Worm (Caenorhabditis elegans) whole organism, L4 larva: ENCODE measurements around the gene C02B8.12.

Experiments used
- D1046.2 ChIP-seq: fragments of 200-800 bp; sonication (Bioruptor generic); IDR thresholded peaks from 2 replicates; pipeline ENCODE4 v1.3.6; 2022; ENCODE audit warnings: missing genetic modification characterization, missing compliant biosample characterization
- F44E2.7 ChIP-seq: fragments of 200-800 bp; sonication (Bioruptor generic); IDR thresholded peaks from 2 replicates; pipeline ENCODE4 v2.1.2; 2022; ENCODE audit warnings: missing genetic modification characterization, missing compliant biosample characterization
- F49E8.2 ChIP-seq: sonication (generic microtip); optimal IDR thresholded peaks from 2 replicates; lab custom pipeline; 2016; ENCODE audit warnings: missing compliant biosample characterization, mild to moderate bottlenecking, missing genetic modification characterization, borderline replicate concordance
- R02D3.7 ChIP-seq: fragments of 150-350 bp; sonication (generic microtip); optimal IDR thresholded peaks from 3 replicates; lab custom pipeline; 2014; ENCODE audit warnings: missing biosample characterization, missing genetic modification characterization
- T26A8.4 ChIP-seq: fragments of 200-800 bp; sonication (Bioruptor generic); IDR thresholded peaks from 2 replicates; pipeline ENCODE4 v1.3.6; 2022; ENCODE audit warnings: missing genetic modification characterization, missing compliant biosample characterization
- Y105C5A.15 ChIP-seq: fragments of 200-800 bp; sonication (Bioruptor generic); IDR thresholded peaks from 2 replicates; pipeline ENCODE4 v1.3.6; 2022; ENCODE audit warnings: missing genetic modification characterization, missing compliant biosample characterization
- Y48G9A.11 ChIP-seq: fragments of 200-800 bp; sonication (Bioruptor generic); IDR thresholded peaks from 2 replicates; pipeline ENCODE4 v1.3.6; 2022; ENCODE audit warnings: missing genetic modification reagents, missing genetic modification characterization, missing compliant biosample characterization
- Y5F2A.4 ChIP-seq: fragments of 200-800 bp; sonication (Bioruptor generic); optimal IDR thresholded peaks from 2 replicates; lab custom pipeline; 2018; ENCODE audit warnings: mild to moderate bottlenecking, missing genetic modification characterization, missing compliant biosample characterization
- ZK337.2 ChIP-seq: fragments of 200-800 bp; sonication (Bioruptor generic); IDR thresholded peaks from 2 replicates; pipeline ENCODE4 v1.3.6; 2022; ENCODE audit warnings: missing genetic modification reagents, missing genetic modification characterization, missing compliant biosample characterization
- aha-1 ChIP-seq: fragments of 150-350 bp; peaks from one replicate; lab custom pipeline; 2014; ENCODE audit warnings: missing biosample characterization, missing genetic modification characterization
- attf-4 ChIP-seq: sonication (generic microtip); optimal IDR thresholded peaks from 3 replicates; lab custom pipeline; 2017; ENCODE audit warnings: missing biosample characterization, missing genetic modification characterization
- ceh-20 ChIP-seq: fragments of 200-800 bp; sonication (Bioruptor generic); IDR thresholded peaks from 2 replicates; pipeline ENCODE4 v1.3.6; 2022; ENCODE audit warnings: missing genetic modification reagents, missing genetic modification characterization, missing compliant biosample characterization
- ceh-28 ChIP-seq: fragments of 150-350 bp; optimal IDR thresholded peaks from 2 replicates; lab custom pipeline; 2014; ENCODE audit warnings: missing biosample characterization, missing genetic modification reagents, missing genetic modification characterization
- ceh-44 ChIP-seq: fragments of 200-800 bp; sonication (Bioruptor generic); IDR thresholded peaks from 2 replicates; pipeline ENCODE4 v1.3.6; 2022; ENCODE audit warnings: missing genetic modification reagents, missing genetic modification characterization, missing compliant biosample characterization
- ceh-62 ChIP-seq: sonication (generic microtip); optimal IDR thresholded peaks from 2 replicates; lab custom pipeline; 2017; ENCODE audit warnings: missing biosample characterization, missing genetic modification characterization
- ceh-82 ChIP-seq: sonication (generic microtip); optimal IDR thresholded peaks from 2 replicates; lab custom pipeline; 2017; ENCODE audit warnings: missing biosample characterization, missing genetic modification characterization
- daf-12 ChIP-seq: fragments of 150-350 bp; optimal IDR thresholded peaks from 2 replicates; lab custom pipeline; 2014; ENCODE audit warnings: missing biosample characterization, missing genetic modification reagents, missing genetic modification characterization
- dmd-6 ChIP-seq: fragments of 200-800 bp; sonication (Bioruptor generic); IDR thresholded peaks from 2 replicates; pipeline ENCODE4 v1.3.6; 2022; ENCODE audit warnings: missing genetic modification reagents, missing genetic modification characterization, missing compliant biosample characterization
- dmd-9 ChIP-seq: fragments of 200-800 bp; sonication (Bioruptor generic); IDR thresholded peaks from 2 replicates; pipeline ENCODE4 v1.3.6; 2022; ENCODE audit warnings: missing genetic modification reagents, missing genetic modification characterization, missing compliant biosample characterization
- gei-8 ChIP-seq: fragments of 200-800 bp; sonication (Bioruptor generic); optimal IDR thresholded peaks from 2 replicates; lab custom pipeline; 2018; ENCODE audit warnings: mild to moderate bottlenecking, missing genetic modification characterization, missing compliant biosample characterization
- hlh-30 ChIP-seq: sonication (generic microtip); optimal IDR thresholded peaks from 2 replicates; lab custom pipeline; 2017; ENCODE audit warnings: antibody characterized with exemption, mild to moderate bottlenecking, missing genetic modification characterization, missing compliant biosample characterization; ENCODE audit not compliant: insufficient read depth
- hmg-1.1 ChIP-seq: fragments of 200-800 bp; sonication (Bioruptor generic); IDR thresholded peaks from 2 replicates; pipeline ENCODE4 v1.3.6; 2022; ENCODE audit warnings: missing genetic modification reagents, missing genetic modification characterization, missing compliant biosample characterization
- lin-1 ChIP-seq: fragments of 200-800 bp; sonication (Bioruptor generic); IDR thresholded peaks from 2 replicates; pipeline ENCODE4 v1.3.6; 2022; ENCODE audit warnings: missing genetic modification reagents, missing genetic modification characterization, missing compliant biosample characterization
- lin-13 ChIP-seq: fragments of 150-350 bp; optimal IDR thresholded peaks from 2 replicates; lab custom pipeline; 2014; ENCODE audit warnings: missing biosample characterization, missing genetic modification reagents, missing genetic modification characterization
- lin-15B ChIP-seq: fragments of 150-350 bp; sonication (generic microtip); optimal IDR thresholded peaks from 3 replicates; lab custom pipeline; 2014; ENCODE audit warnings: missing biosample characterization, missing genetic modification characterization
- lin-29 ChIP-seq: fragments of 200-800 bp; sonication (Bioruptor generic); IDR thresholded peaks from 2 replicates; pipeline ENCODE4 v1.3.6; 2022; ENCODE audit warnings: missing genetic modification reagents, missing genetic modification characterization, missing compliant biosample characterization
- lir-3 ChIP-seq: sonication (generic microtip); optimal IDR thresholded peaks from 2 replicates; lab custom pipeline; 2016; ENCODE audit warnings: mild to moderate bottlenecking, missing genetic modification characterization, missing compliant biosample characterization
- lsy-2 ChIP-seq, 2 experiments: fragments of 150-350 bp in 1 of 2; sonication (generic microtip) in 1 of 2; optimal IDR thresholded peaks; 2 replicates each; lab custom pipeline; 2014 to 2017; ENCODE audit warnings: missing biosample characterization in 2 of 2, missing genetic modification characterization in 2 of 2
- madf-5 ChIP-seq, 2 experiments: fragments of 200-800 bp; sonication (Bioruptor generic); IDR thresholded peaks; 2 replicates each; pipeline ENCODE4 v1.3.6; 2022; ENCODE audit warnings: missing compliant biosample characterization in 2 of 2, missing genetic modification characterization in 2 of 2
- mdl-1 ChIP-seq, 2 experiments: fragments of 150-350 bp in 1 of 2; sonication (generic microtip) in 1 of 2; optimal IDR thresholded peaks; 2 replicates each; lab custom pipeline; 2014 to 2017; ENCODE audit warnings: missing biosample characterization in 2 of 2, missing genetic modification characterization in 2 of 2
- mdt-29 ChIP-seq: fragments of 200-800 bp; sonication (Bioruptor generic); IDR thresholded peaks from 2 replicates; pipeline ENCODE4 v1.3.6; 2022; ENCODE audit warnings: missing genetic modification reagents, missing genetic modification characterization, missing compliant biosample characterization
- mep-1 ChIP-seq: fragments of 150-350 bp; sonication (generic microtip); optimal IDR thresholded peaks from 3 replicates; lab custom pipeline; 2014; ENCODE audit warnings: missing biosample characterization, missing genetic modification characterization
- mxl-3 ChIP-seq: fragments of 200-800 bp; sonication (Bioruptor generic); optimal IDR thresholded peaks from 2 replicates; lab custom pipeline; 2018; ENCODE audit warnings: mild to moderate bottlenecking, missing genetic modification characterization, missing compliant biosample characterization
- nhr-102 ChIP-seq: sonication (generic microtip); optimal IDR thresholded peaks from 2 replicates; lab custom pipeline; 2016; ENCODE audit warnings: mild to moderate bottlenecking, missing genetic modification characterization, moderate library complexity, missing compliant biosample characterization
- nhr-11 ChIP-seq: fragments of 150-350 bp; optimal IDR thresholded peaks from 2 replicates; lab custom pipeline; 2014; ENCODE audit warnings: missing biosample characterization, missing genetic modification characterization
- nhr-237 ChIP-seq: sonication (generic microtip); optimal IDR thresholded peaks from 2 replicates; lab custom pipeline; 2017; ENCODE audit warnings: missing biosample characterization, missing genetic modification characterization
- nhr-28 ChIP-seq: fragments of 150-350 bp; optimal IDR thresholded peaks from 2 replicates; lab custom pipeline; 2014; ENCODE audit warnings: missing biosample characterization, missing genetic modification characterization
- nhr-41 ChIP-seq: fragments of 200-800 bp; sonication (Bioruptor generic); IDR thresholded peaks from 2 replicates; pipeline ENCODE4 v1.3.6; 2022; ENCODE audit warnings: missing genetic modification reagents, missing genetic modification characterization, missing compliant biosample characterization
- nhr-48 ChIP-seq: sonication (generic microtip); optimal IDR thresholded peaks from 2 replicates; lab custom pipeline; 2016; ENCODE audit warnings: mild to moderate bottlenecking, missing genetic modification characterization, missing compliant biosample characterization
- nhr-6 ChIP-seq: fragments of 150-350 bp; optimal IDR thresholded peaks from 2 replicates; lab custom pipeline; 2014; ENCODE audit warnings: missing biosample characterization, missing genetic modification characterization
- nhr-76 ChIP-seq: fragments of 150-350 bp; optimal IDR thresholded peaks from 2 replicates; lab custom pipeline; 2014; ENCODE audit warnings: missing biosample characterization, missing genetic modification characterization
- nhr-77 ChIP-seq: fragments of 150-350 bp; optimal IDR thresholded peaks from 2 replicates; lab custom pipeline; 2014; ENCODE audit warnings: missing biosample characterization, missing genetic modification characterization
- pha-4 ChIP-seq, 2 experiments: fragments of 150-350 bp in 1 of 2; fragments of 200-800 bp in 1 of 2; sonication (Bioruptor generic) in 1 of 2; IDR thresholded peaks in 1 of 2; optimal IDR thresholded peaks in 1 of 2; 2 replicates each; pipeline versions ENCODE4 v1.3.6 to Lab custom; 2014 to 2022; ENCODE audit warnings: missing genetic modification characterization in 2 of 2, missing genetic modification reagents in 2 of 2, missing biosample characterization in 1 of 2, missing compliant biosample characterization in 1 of 2
- rbr-2 ChIP-seq: sonication (generic microtip); optimal IDR thresholded peaks from 2 replicates; lab custom pipeline; 2016; ENCODE audit warnings: missing genotype, missing genetic modification characterization, missing compliant biosample characterization
- sdz-12 ChIP-seq: fragments of 200-800 bp; sonication (Bioruptor generic); optimal IDR thresholded peaks from 2 replicates; lab custom pipeline; 2018; ENCODE audit warnings: mild to moderate bottlenecking, missing genetic modification characterization, missing compliant biosample characterization
- snpc-4 ChIP-seq: fragments of 150-350 bp; optimal IDR thresholded peaks from 2 replicates; lab custom pipeline; 2014; ENCODE audit warnings: missing biosample characterization, missing genetic modification characterization
- spr-1 ChIP-seq: sonication (generic microtip); optimal IDR thresholded peaks from 2 replicates; lab custom pipeline; 2016; ENCODE audit warnings: mild to moderate bottlenecking, missing genetic modification characterization, missing compliant biosample characterization
- vab-7 ChIP-seq: fragments of 200-800 bp; sonication (Bioruptor generic); IDR thresholded peaks from 2 replicates; pipeline ENCODE4 v1.3.6; 2022; ENCODE audit warnings: missing genetic modification reagents, missing genetic modification characterization, missing compliant biosample characterization
- zag-1 ChIP-seq: fragments of 150-350 bp; optimal IDR thresholded peaks from 2 replicates; lab custom pipeline; 2014; ENCODE audit warnings: missing biosample characterization, missing genetic modification characterization
- zfp-2 ChIP-seq: sonication (generic microtip); optimal IDR thresholded peaks from 2 replicates; lab custom pipeline; 2016; ENCODE audit warnings: mild to moderate bottlenecking, missing genetic modification characterization, missing compliant biosample characterization
- zip-2 ChIP-seq: fragments of 150-350 bp; optimal IDR thresholded peaks from 2 replicates; lab custom pipeline; 2014; ENCODE audit warnings: missing biosample characterization, missing genetic modification characterization
- ztf-11 ChIP-seq: fragments of 150-350 bp; optimal IDR thresholded peaks from 2 replicates; lab custom pipeline; 2014; ENCODE audit warnings: missing biosample characterization, missing genetic modification characterization
- ztf-7 ChIP-seq: fragments of 150-350 bp; optimal IDR thresholded peaks from 2 replicates; lab custom pipeline; 2014; ENCODE audit warnings: missing biosample characterization, missing genetic modification characterization

C02B8.12 gene

ce11 chrX:8089916-8090315 lies 33.3 kb downstream of the C02B8.12 start (continued):
- peak; percentile 32 for TF ChIP-seq gei-8 (GFP tag; lab: Kevin White, UChicago)
- TF ChIP-seq snpc-4 (tag; lab: Kevin White, UChicago): no peak
- TF ChIP-seq attf-4 (tag; lab: Kevin White, UChicago): no peak
- no peak for TF ChIP-seq R02D3.7
- peak; percentile 56; the same call in 1 of the 2 replicates for TF ChIP-seq mdt-29 (GFP tag; lab: Robert Waterston, UW)
- TF ChIP-seq ceh-62 (tag; lab: Kevin White, UChicago): no peak
- TF ChIP-seq mxl-3 (GFP tag; lab: Kevin White, UChicago): peak; percentile 45
- no peak for TF ChIP-seq nhr-6 (tag; lab: Kevin White, UChicago)
- no peak for TF ChIP-seq lsy-2 (tag; optimal IDR thresholded peaks at IDR 0.05; lab: Kevin White, UChicago)
- TF ChIP-seq ceh-44 (GFP tag; lab: Robert Waterston, UW): no peak
- TF ChIP-seq zip-2 (tag; lab: Kevin White, UChicago): no peak
- peak; percentile 4 for TF ChIP-seq mep-1 (tag; lab: Kevin White, UChicago)
- TF ChIP-seq hmg-1.1 (GFP tag; lab: Robert Waterston, UW): no peak
- TF ChIP-seq nhr-76: no peak
- no peak for TF ChIP-seq nhr-77 (tag; lab: Kevin White, UChicago)
- TF ChIP-seq lin-15B (tag; lab: Kevin White, UChicago): no peak
- TF ChIP-seq lir-3 (tag; lab: Kevin White, UChicago): no peak
- no peak for TF ChIP-seq dmd-9
- no peak for TF ChIP-seq aha-1 (tag; lab: Kevin White, UChicago)
- no peak for TF ChIP-seq nhr-237 (tag; lab: Kevin White, UChicago)
- no peak for TF ChIP-seq Y48G9A.11 (GFP tag; lab: Robert Waterston, UW)
- TF ChIP-seq Y5F2A.4 (GFP tag; lab: Kevin White, UChicago): no peak
- TF ChIP-seq hlh-30 (tag; lab: Kevin White, UChicago): peak; percentile 78
- no peak for TF ChIP-seq lin-1 (GFP tag; lab: Robert Waterston, UW)
- TF ChIP-seq nhr-102 (tag; lab: Kevin White, UChicago): no peak
- peak; percentile 43 for TF ChIP-seq nhr-48 (tag; lab: Kevin White, UChicago)
- TF ChIP-seq vab-7 (GFP tag; lab: Robert Waterston, UW): no peak
- TF ChIP-seq pha-4 (GFP tag; IDR thresholded peaks at IDR 0.05; lab: Robert Waterston, UW): no peak
- no peak for TF ChIP-seq pha-4 (tag; optimal IDR thresholded peaks at IDR 0.05; lab: Kevin White, UChicago)
- TF ChIP-seq zfp-2 (tag; lab: Kevin White, UChicago): no peak
- TF ChIP-seq mdl-1 (tag; optimal IDR thresholded peaks at IDR 0.05; lab: Kevin White, UChicago): peak in 1 of 2 experiments; percentile 47
- TF ChIP-seq D1046.2: no peak
- TF ChIP-seq dmd-6: peak; percentile 9; the same call in 1 of the 2 replicates
- no peak for TF ChIP-seq nhr-41 (GFP tag; lab: Robert Waterston, UW)
- no peak for TF ChIP-seq lin-29 (GFP tag; lab: Robert Waterston, UW)
- TF ChIP-seq ztf-7 (tag; lab: Kevin White, UChicago): no peak
- no peak for TF ChIP-seq daf-12 (tag; lab: Kevin White, UChicago)
- TF ChIP-seq nhr-28: peak; percentile 81
- TF ChIP-seq spr-1: no peak
- TF ChIP-seq madf-5 (GFP tag; IDR thresholded peaks at IDR 0.05; lab: Robert Waterston, UW): no peak
- no peak for TF ChIP-seq F44E2.7
- no peak for TF ChIP-seq rbr-2 (tag; lab: Kevin White, UChicago)
- no peak for TF ChIP-seq F49E8.2 (tag; lab: Kevin White, UChicago)
- TF ChIP-seq T26A8.4 (GFP tag; lab: Robert Waterston, UW): no peak
- TF ChIP-seq sdz-12 (GFP tag; lab: Kevin White, UChicago): no peak
- no peak for TF ChIP-seq ceh-28
- TF ChIP-seq ceh-82 (tag; lab: Kevin White, UChicago): no peak
- TF ChIP-seq zag-1 (tag; lab: Kevin White, UChicago): no peak
- TF ChIP-seq nhr-11 (tag; lab: Kevin White, UChicago): peak; percentile 59
- TF ChIP-seq lin-13 (GFP tag; lab: Kevin White, UChicago): no peak
- no peak for TF ChIP-seq ZK337.2 (GFP tag; lab: Robert Waterston, UW)
- TF ChIP-seq Y105C5A.15 (GFP tag; lab: Robert Waterston, UW): no peak
- no peak for TF ChIP-seq ceh-20 (GFP tag; lab: Robert Waterston, UW)
- no peak for TF ChIP-seq ztf-11 (tag; lab: Kevin White, UChicago)
